Fruit fly (Drosophila melanogaster) whole organism, larva: ENCODE data around the gene Sec3.

ENCODE experiments used
- noc ChIP-seq: fragments of 200-800 bp; sonication (Bioruptor generic); optimal IDR thresholded peaks from 3 replicates; lab custom pipeline; 2019; ENCODE audit warnings: missing biosample characterization, mild to moderate bottlenecking, missing genetic modification characterization, moderate library complexity

Sec3 gene

DNA sequence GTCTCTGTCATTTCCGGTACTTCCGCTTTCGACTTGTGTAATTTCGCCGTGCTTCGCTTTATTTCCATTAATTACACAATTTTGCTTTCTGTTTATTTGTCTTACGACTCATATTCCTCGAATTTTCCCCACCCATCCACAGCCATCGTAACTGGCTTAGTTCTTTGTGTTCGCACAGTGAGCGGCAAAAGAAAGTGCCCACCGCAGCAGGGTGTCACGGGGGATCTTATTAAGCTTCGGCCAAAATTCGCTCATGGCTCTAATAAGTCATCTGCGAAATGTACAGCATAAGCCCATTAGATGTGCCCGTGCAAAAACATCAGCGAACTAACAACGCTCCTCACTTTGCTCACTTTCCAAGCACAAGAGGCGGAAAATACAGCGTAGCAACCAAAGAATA lies 22.6 kb downstream of the Sec3 start:
- TF ChIP-seq noc (tag; lab: Kevin White, UChicago): no peak

DNA sequence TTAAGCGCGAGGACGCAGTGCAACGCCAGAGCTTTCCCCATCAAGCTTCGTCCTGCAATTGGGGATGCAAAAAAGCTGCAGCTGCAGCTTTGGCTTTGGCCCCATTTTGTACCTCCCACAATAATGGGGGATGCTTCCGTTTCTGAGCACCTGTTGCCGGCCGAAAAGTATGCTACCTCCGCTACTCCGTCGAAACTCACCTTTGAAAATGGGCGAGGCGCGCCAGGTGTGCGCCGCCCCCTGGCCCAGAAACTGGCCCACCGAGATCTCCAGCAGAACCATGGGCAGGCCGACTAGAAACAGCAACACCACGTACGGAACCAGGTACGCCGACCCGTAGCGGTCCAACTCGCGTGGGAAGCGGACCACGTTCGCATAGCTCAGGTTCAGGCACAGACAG lies 23.6 kb downstream of the Sec3 start:
- no peak for TF ChIP-seq noc (tag; lab: Kevin White, UChicago)

dm6 chr3L:17400911-17401310 lies 24.1 kb downstream of the Sec3 start:
- no peak for TF ChIP-seq noc (tag; lab: Kevin White, UChicago)

dm6 chr3L:17399014-17399413 lies 26.0 kb downstream of the Sec3 start:
- TF ChIP-seq noc (tag; lab: Kevin White, UChicago): no peak

dm6 chr3L:17394435-17395017 lies 30.5 kb downstream of the Sec3 start:
- TF ChIP-seq noc (tag; lab: Kevin White, UChicago): no peak

dm6 chr3L:17393098-17393497 lies 31.9 kb downstream of the Sec3 start:
- no peak for TF ChIP-seq noc (tag; lab: Kevin White, UChicago)

dm6 chr3L:17392412-17392811 lies 32.6 kb downstream of the Sec3 start:
- no peak for TF ChIP-seq noc (tag; lab: Kevin White, UChicago)

DNA sequence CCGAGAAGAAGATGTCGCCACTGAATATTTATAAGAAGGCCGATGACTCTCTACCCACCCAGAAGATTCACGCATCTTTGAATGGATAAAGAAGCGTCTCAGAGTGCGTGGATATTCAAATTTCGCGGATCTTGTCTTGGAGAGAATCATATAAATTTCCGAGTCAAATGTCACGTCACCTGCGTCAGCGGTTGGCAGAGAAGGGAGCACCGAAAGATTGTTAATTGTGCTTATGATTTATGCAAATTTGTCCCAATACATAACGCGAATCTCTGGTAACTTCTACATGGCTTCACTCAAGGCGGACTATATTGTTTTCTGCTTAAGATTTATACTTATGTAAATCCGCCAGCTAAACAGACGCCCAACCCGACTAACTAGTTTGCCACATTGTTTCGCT lies 33.9 kb downstream of the Sec3 start:
- no peak for TF ChIP-seq noc (tag; lab: Kevin White, UChicago)

DNA sequence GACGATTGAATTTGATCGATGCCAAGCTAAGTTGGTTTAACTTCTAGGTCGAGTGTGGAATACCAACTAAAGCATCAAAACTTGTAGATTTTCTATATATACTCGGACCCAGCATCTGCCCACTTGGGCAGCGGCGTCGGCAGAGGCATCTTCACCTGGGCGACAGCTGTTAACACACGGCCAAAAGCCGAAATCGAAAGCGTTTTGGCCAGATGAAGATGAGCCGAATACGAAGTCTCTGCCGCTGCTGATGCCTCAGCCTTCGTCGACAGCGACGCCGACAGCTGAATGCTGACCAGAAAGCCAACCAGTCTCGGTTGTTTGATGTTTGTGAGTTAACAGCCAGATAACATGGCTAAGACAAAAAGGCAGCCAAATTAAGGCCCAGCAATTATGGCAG lies 36.1 kb downstream of the Sec3 start, which contains the start of gene CG13731:
Gene CG13731 (minus strand): TSS at position 62 of the 400 bp plus-strand sequence.
- TF ChIP-seq noc (tag; lab: Kevin White, UChicago): no peak

DNA sequence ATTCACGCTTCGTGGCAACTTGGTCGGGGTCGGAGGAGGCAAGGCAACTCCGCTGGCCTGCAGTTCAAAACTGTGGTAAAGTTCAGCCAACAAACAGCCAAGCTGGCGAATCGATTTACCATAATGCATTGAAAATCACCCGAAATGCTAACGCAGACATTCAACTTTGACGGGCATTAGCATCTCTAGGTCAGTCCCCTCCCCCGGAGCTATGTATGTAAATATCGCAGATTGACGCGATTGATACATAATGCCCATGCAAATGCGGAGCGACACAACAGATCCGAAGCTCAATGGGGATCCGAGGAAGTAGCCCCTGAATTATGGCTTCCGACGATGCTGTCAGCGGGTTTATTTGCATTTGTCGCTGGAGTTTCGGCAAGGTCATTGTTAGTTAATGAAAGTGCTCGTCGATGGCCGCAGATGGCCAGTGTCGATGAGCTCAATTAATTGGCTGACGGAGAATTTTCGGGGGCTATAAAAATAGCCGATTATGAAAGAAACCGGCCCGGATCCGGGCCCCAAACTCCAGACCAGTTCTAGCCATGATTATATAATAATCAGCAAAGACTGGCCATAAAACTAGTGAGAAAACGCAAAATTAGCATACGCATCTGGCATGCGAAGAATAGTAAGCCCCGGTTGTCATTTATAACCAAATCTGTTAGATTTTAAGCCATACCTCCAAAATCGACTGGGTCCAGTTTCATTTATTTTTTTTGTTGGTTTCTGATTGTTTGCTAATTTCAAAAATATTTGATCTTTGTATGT lies 38.2 kb downstream of the Sec3 start:
- TF ChIP-seq noc (tag; lab: Kevin White, UChicago): no peak

- no peak for TF ChIP-seq noc (tag; lab: Kevin White, UChicago)
Observed at dm6 chr3L:17383714-17384113, 41.3 kb downstream of the Sec3 start.

DNA sequence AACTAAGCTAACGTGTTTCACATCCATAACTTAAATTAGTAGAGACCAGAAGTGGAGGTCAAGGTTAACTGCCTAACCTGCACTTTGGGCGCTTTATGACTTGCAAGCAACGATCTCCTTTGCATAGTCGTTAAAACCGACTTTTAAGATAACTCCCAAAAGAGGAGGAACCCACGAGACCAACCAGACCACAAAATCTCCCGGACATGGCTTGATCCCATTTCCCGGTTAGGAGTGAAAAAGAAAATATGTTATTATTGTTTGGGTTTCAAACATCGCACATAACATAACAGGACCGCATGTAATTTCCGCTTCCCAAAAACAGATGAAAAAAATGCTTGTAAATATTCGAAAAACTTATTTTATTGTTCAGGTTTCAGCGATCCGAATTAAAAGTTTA lies 41.7 kb downstream of the Sec3 start:
- no peak for TF ChIP-seq noc (tag; lab: Kevin White, UChicago)

DNA sequence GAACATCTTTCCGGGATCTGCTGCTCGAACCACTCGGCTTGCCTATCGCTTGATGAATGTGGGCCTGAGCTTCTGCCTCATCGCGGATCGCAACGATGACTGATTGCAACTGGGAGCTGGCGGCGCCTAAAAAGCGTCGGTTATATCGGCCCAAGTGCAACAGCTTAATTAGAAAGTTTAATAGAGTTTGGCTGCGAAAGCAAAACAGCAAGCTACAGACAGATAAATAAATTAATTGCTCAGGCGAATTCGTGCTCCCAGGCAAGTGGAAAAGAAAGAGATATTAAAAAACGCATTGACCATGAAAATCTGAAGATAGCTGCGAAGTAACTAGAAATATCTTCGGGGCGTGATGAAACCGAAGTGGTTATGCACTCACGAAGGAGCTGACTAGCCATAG lies 42.4 kb downstream of the Sec3 start, which contains the start of gene CG13728:
Gene CG13728 (minus strand): TSS at position 101 of the 400 bp plus-strand sequence.
- no peak for TF ChIP-seq noc (tag; lab: Kevin White, UChicago)

- no peak for TF ChIP-seq noc (tag; lab: Kevin White, UChicago)
Observed at dm6 chr3L:17381990-17382389, 43.0 kb downstream of the Sec3 start.

dm6 chr3L:17379311-17379710 lies 45.7 kb downstream of the Sec3 start, which contains the start of gene Cad74A:
Gene Cad74A, minus strand, starts transcription at chr3L:17379530.
- TF ChIP-seq noc (tag; lab: Kevin White, UChicago): no peak

- TF ChIP-seq noc (tag; lab: Kevin White, UChicago): no peak
Observed at dm6 chr3L:17374956-17375621, 49.9 kb downstream of the Sec3 start.
